Fruit fly (Drosophila melanogaster) whole organism, embryonic: ENCODE measurements around the gene CG42571.

ENCODE experiments used
- Atf-2 ChIP-seq: fragments of 200-800 bp; sonication (Bioruptor generic); optimal IDR thresholded peaks from 2 replicates; lab custom pipeline; 2016; ENCODE audit warnings: missing biosample characterization, missing genetic modification characterization
- Awh ChIP-seq: fragments of 200-800 bp; sonication (Bioruptor generic); IDR thresholded peaks from 2 replicates; pipeline ENCODE4, ENCODE4 v1.3.6; 2022; ENCODE audit warnings: missing biosample characterization, missing genetic modification characterization
- BtbVII ChIP-seq: fragments of 200-800 bp; sonication (Bioruptor generic); optimal IDR thresholded peaks from 3 replicates; lab custom pipeline; 2017; ENCODE audit warnings: missing biosample characterization, mild to moderate bottlenecking, missing genetic modification characterization
- CG10543 ChIP-seq: fragments of 200-800 bp; sonication (Bioruptor generic); optimal IDR thresholded peaks from 3 replicates; lab custom pipeline; 2017; ENCODE audit warnings: missing biosample characterization, mild to moderate bottlenecking, missing genetic modification characterization, moderate library complexity
- CG13287 ChIP-seq: fragments of 200-800 bp; sonication (Bioruptor generic); IDR thresholded peaks from 2 replicates; pipeline ENCODE4 v1.3.6; 2022; ENCODE audit warnings: missing biosample characterization, missing genetic modification characterization; ENCODE audit not compliant: partially characterized antibody
- CG1529 ChIP-seq: fragments of 200-800 bp; sonication (Bioruptor generic); optimal IDR thresholded peaks from 3 replicates; lab custom pipeline; 2018; ENCODE audit warnings: missing biosample characterization, missing genetic modification characterization
- CG15601 ChIP-seq: fragments of 200-800 bp; sonication (Bioruptor generic); optimal IDR thresholded peaks from 3 replicates; lab custom pipeline; 2019; ENCODE audit warnings: missing biosample characterization, mild to moderate bottlenecking, missing genetic modification characterization, moderate library complexity
- CG17612 ChIP-seq: fragments of 200-800 bp; sonication (Bioruptor generic); IDR thresholded peaks from 2 replicates; pipeline ENCODE4 v1.3.6; 2022; ENCODE audit warnings: missing biosample characterization, missing genetic modification characterization
- CG2120 ChIP-seq: fragments of 200-800 bp; sonication (Bioruptor generic); optimal IDR thresholded peaks from 3 replicates; lab custom pipeline; 2016; ENCODE audit warnings: missing biosample characterization, missing genetic modification characterization
- CG2129 ChIP-seq: fragments of 200-800 bp; sonication (Bioruptor generic); IDR thresholded peaks from 2 replicates; pipeline ENCODE4 v1.3.6; 2022; ENCODE audit warnings: missing biosample characterization, missing genetic modification characterization; ENCODE audit not compliant: partially characterized antibody
- CG2678 ChIP-seq: fragments of 200-800 bp; sonication (Bioruptor generic); optimal IDR thresholded peaks from 3 replicates; lab custom pipeline; 2019; ENCODE audit warnings: missing biosample characterization, mild to moderate bottlenecking, missing genetic modification characterization, moderate library complexity
- CG30020 ChIP-seq: fragments of 200-800 bp; optimal IDR thresholded peaks from 2 replicates; lab custom pipeline; 2019; ENCODE audit warnings: missing biosample characterization, mild to moderate bottlenecking, missing genetic modification characterization, moderate library complexity
- CG3163 ChIP-seq: fragments of 200-800 bp; sonication (Bioruptor generic); optimal IDR thresholded peaks from 3 replicates; lab custom pipeline; 2016; ENCODE audit warnings: missing biosample characterization, missing genetic modification characterization
- CG32532 ChIP-seq: fragments of 200-800 bp; sonication (Bioruptor generic); IDR thresholded peaks from 2 replicates; pipeline ENCODE4 v1.3.6; 2022; ENCODE audit warnings: missing biosample characterization, missing genetic modification characterization
- CG32767 ChIP-seq: fragments of 200-800 bp; sonication (Bioruptor generic); IDR thresholded peaks from 2 replicates; pipeline ENCODE4 v1.3.6; 2022; ENCODE audit warnings: missing biosample characterization, missing genetic modification characterization
- CG43689 ChIP-seq: fragments of 200-800 bp; sonication (Bioruptor generic); IDR thresholded peaks from 2 replicates; pipeline ENCODE4 v1.3.6; 2022; ENCODE audit warnings: missing biosample characterization, missing genetic modification characterization
- CG4404 ChIP-seq: fragments of 200-800 bp; sonication (Bioruptor generic); IDR thresholded peaks from 2 replicates; pipeline ENCODE4 v1.3.6; 2022; ENCODE audit warnings: missing biosample characterization, missing genetic modification characterization
- CG6791 ChIP-seq: fragments of 200-800 bp; sonication (Bioruptor generic); IDR thresholded peaks from 3 replicates; pipeline ENCODE4 v1.3.6; 2022; ENCODE audit warnings: missing biosample characterization, missing genetic modification characterization; ENCODE audit not compliant: partially characterized antibody
- CG7786 ChIP-seq: fragments of 200-800 bp; sonication (Bioruptor generic); optimal IDR thresholded peaks from 2 replicates; lab custom pipeline; 2016; ENCODE audit warnings: missing biosample characterization, missing genetic modification characterization
- CG9215 ChIP-seq: fragments of 200-800 bp; sonication (Bioruptor generic); IDR thresholded peaks from 2 replicates; pipeline ENCODE4 v1.3.6; 2022; ENCODE audit warnings: missing biosample characterization, missing genetic modification characterization
- CG9727 ChIP-seq: fragments of 200-800 bp; sonication (Bioruptor generic); optimal IDR thresholded peaks from 3 replicates; lab custom pipeline; 2017; ENCODE audit warnings: missing biosample characterization, mild to moderate bottlenecking, missing genetic modification characterization
- Chrac-16 ChIP-seq: fragments of 200-800 bp; sonication (Bioruptor generic); optimal IDR thresholded peaks from 3 replicates; lab custom pipeline; 2016; ENCODE audit warnings: missing biosample characterization, missing genetic modification characterization
- D19B ChIP-seq: fragments of 200-800 bp; sonication (Bioruptor generic); optimal IDR thresholded peaks from 2 replicates; lab custom pipeline; 2017; ENCODE audit warnings: missing biosample characterization, mild to moderate bottlenecking, missing genetic modification characterization
- HHEX ChIP-seq: fragments of 200-800 bp; sonication (Bioruptor generic); optimal IDR thresholded peaks from 3 replicates; lab custom pipeline; 2017; ENCODE audit warnings: missing biosample characterization, mild to moderate bottlenecking, missing genetic modification characterization, missing genetic modification reagents
- HLHmδ ChIP-seq: fragments of 200-800 bp; sonication (Bioruptor generic); optimal IDR thresholded peaks from 2 replicates; lab custom pipeline; 2018; ENCODE audit warnings: missing biosample characterization, mild to moderate bottlenecking, missing genetic modification characterization, moderate library complexity
- Kr ChIP-seq: fragments of 200-800 bp; sonication (Bioruptor generic); optimal IDR thresholded peaks from 2 replicates; lab custom pipeline; 2017; ENCODE audit warnings: missing biosample characterization, mild to moderate bottlenecking, missing genetic modification characterization
- Lhr ChIP-seq: fragments of 200-800 bp; sonication (Bioruptor generic); optimal IDR thresholded peaks from 3 replicates; lab custom pipeline; 2017; ENCODE audit warnings: mild to moderate bottlenecking, missing biosample characterization, missing genetic modification reagents, missing genetic modification characterization
- Ptx1 ChIP-seq: fragments of 200-800 bp; sonication (Bioruptor generic); IDR thresholded peaks from 2 replicates; pipeline ENCODE4 v1.3.6; 2022; ENCODE audit warnings: missing biosample characterization, missing genetic modification characterization
- ato ChIP-seq: fragments of 200-800 bp; sonication (Bioruptor generic); IDR thresholded peaks from 2 replicates; pipeline ENCODE4 v1.3.6; 2022; ENCODE audit warnings: missing biosample characterization, missing genetic modification characterization; ENCODE audit not compliant: partially characterized antibody
- az2 ChIP-seq: fragments of 200-800 bp; sonication (Bioruptor generic); optimal IDR thresholded peaks from 3 replicates; lab custom pipeline; 2016; ENCODE audit warnings: missing biosample characterization, missing genetic modification characterization
- cad ChIP-seq: fragments of >200 bp; optimal IDR thresholded peaks from 2 replicates; lab custom pipeline; 2017; ENCODE audit warnings: missing biosample characterization, missing genetic modification characterization
- cas ChIP-seq: fragments of 200-800 bp; sonication (Bioruptor generic); IDR thresholded peaks from 2 replicates; pipeline ENCODE4 v1.3.6; 2022; ENCODE audit warnings: missing biosample characterization, missing genetic modification characterization
- chm ChIP-seq: fragments of 200-800 bp; sonication (Bioruptor generic); IDR thresholded peaks from 2 replicates; pipeline ENCODE4 v1.3.6; 2022; ENCODE audit warnings: missing biosample characterization, missing genetic modification characterization
- disco-r ChIP-seq: fragments of 200-800 bp; sonication (Bioruptor generic); optimal IDR thresholded peaks from 2 replicates; lab custom pipeline; 2016; ENCODE audit warnings: missing biosample characterization, missing genetic modification characterization
- dmrt99B ChIP-seq: fragments of 200-800 bp; sonication (Bioruptor generic); optimal IDR thresholded peaks from 2 replicates; lab custom pipeline; 2018; ENCODE audit warnings: missing biosample characterization, mild to moderate bottlenecking, missing genetic modification characterization, moderate library complexity
- dysf ChIP-seq: fragments of 200-800 bp; sonication (Bioruptor generic); IDR thresholded peaks from 3 replicates; pipeline ENCODE4 v1.3.6; 2022; ENCODE audit warnings: missing biosample characterization, missing genetic modification characterization
- esg ChIP-seq: fragments of 200-800 bp; sonication (Bioruptor generic); conservative IDR thresholded peaks from 2 replicates; pipeline ENCODE4 v1.3.6; 2022; ENCODE audit warnings: missing biosample characterization, missing genetic modification characterization
- fru ChIP-seq: fragments of >200 bp; optimal IDR thresholded peaks from 2 replicates; lab custom pipeline; 2017
- gcm ChIP-seq: fragments of 200-800 bp; sonication (Bioruptor generic); optimal IDR thresholded peaks from 2 replicates; lab custom pipeline; 2019; ENCODE audit warnings: missing biosample characterization, mild to moderate bottlenecking, missing genetic modification characterization, moderate library complexity
- gsb-n ChIP-seq: fragments of 200-800 bp; sonication (Bioruptor generic); optimal IDR thresholded peaks from 3 replicates; lab custom pipeline; 2018; ENCODE audit warnings: missing biosample characterization, mild to moderate bottlenecking, missing genetic modification characterization
- kay ChIP-seq: fragments of 200-800 bp; sonication (Bioruptor generic); optimal IDR thresholded peaks from 2 replicates; lab custom pipeline; 2016; ENCODE audit warnings: missing biosample characterization, missing genetic modification characterization
- pfk ChIP-seq: fragments of 200-800 bp; sonication (Bioruptor generic); optimal IDR thresholded peaks from 2 replicates; lab custom pipeline; 2018; ENCODE audit warnings: missing biosample characterization, mild to moderate bottlenecking, missing genetic modification characterization, moderate library complexity
- salm ChIP-seq: fragments of 200-800 bp; sonication (Bioruptor generic); optimal IDR thresholded peaks from 2 replicates; lab custom pipeline; 2018; ENCODE audit warnings: missing biosample characterization, mild to moderate bottlenecking, missing genetic modification characterization
- slou ChIP-seq: fragments of 200-800 bp; sonication (Bioruptor generic); optimal IDR thresholded peaks from 3 replicates; lab custom pipeline; 2016; ENCODE audit warnings: missing biosample characterization, missing genetic modification characterization
- ssp ChIP-seq: fragments of 200-800 bp; sonication (Bioruptor generic); IDR thresholded peaks from 2 replicates; pipeline ENCODE4 v1.3.6; 2022; ENCODE audit warnings: missing biosample characterization, missing genetic modification characterization
- stwl ChIP-seq: fragments of 200-800 bp; sonication (Bioruptor generic); optimal IDR thresholded peaks from 3 replicates; lab custom pipeline; 2018; ENCODE audit warnings: missing biosample characterization, mild to moderate bottlenecking, missing genetic modification characterization, moderate library complexity
- tio ChIP-seq: fragments of 200-800 bp; sonication (Bioruptor generic); optimal IDR thresholded peaks from 2 replicates; lab custom pipeline; 2017; ENCODE audit warnings: missing biosample characterization, missing genetic modification characterization, inconsistent platforms
- tll ChIP-seq, 2 experiments: fragments of 200-800 bp in 1 of 2; fragments of >200 bp in 1 of 2; sonication (Bioruptor generic) in 1 of 2; optimal IDR thresholded peaks; 2 replicates each; lab custom pipeline; 2017 to 2019; ENCODE audit warnings: missing biosample characterization in 2 of 2, missing genetic modification characterization in 2 of 2, mild to moderate bottlenecking in 1 of 2, moderate library complexity in 1 of 2
- z ChIP-seq: fragments of 200-800 bp; sonication (Bioruptor generic); IDR thresholded peaks from 3 replicates; pipeline ENCODE4 v1.3.6; 2022; ENCODE audit warnings: missing biosample characterization, missing genetic modification characterization
- zfh1 ChIP-seq: fragments of 200-800 bp; sonication (Bioruptor generic); IDR thresholded peaks from 3 replicates; pipeline ENCODE4 v1.3.6; 2022; ENCODE audit warnings: missing biosample characterization, missing genetic modification characterization

The CG42571 gene

dm6 chr3L:15715788-15716503 is at the start of gene CG42571 (continued):
- TF ChIP-seq Awh (peak; percentile 79), Kr (peak; percentile 68), az2 (no peak), Atf-2 (GFP tag; lab: Kevin White, UChicago) (peak; percentile 26), HLHmδ (peak; percentile 80), stwl (peak; percentile 0), Lhr (peak; percentile 41), gcm (GFP tag; lab: Kevin White, UChicago) (peak; percentile 10), esg (GFP tag; lab: Robert Waterston, UW) (no peak), dysf (GFP tag; lab: Robert Waterston, UW) (no peak), CG32532 (GFP tag; lab: Robert Waterston, UW) (no peak), slou (GFP tag; lab: Kevin White, UChicago) (no peak), chm (GFP tag; lab: Robert Waterston, UW) (peak; percentile 50; the same call in 1 of the 2 replicates), BtbVII (no peak), CG7786 (GFP tag; lab: Kevin White, UChicago) (no peak), CG43689 (GFP tag; lab: Robert Waterston, UW) (no peak), CG10543 (peak; percentile 8), CG6791 (GFP tag; lab: Robert Waterston, UW) (no peak), Ptx1 (no peak), cad (GFP tag; lab: Kevin White, UChicago) (no peak), CG32767 (no peak), CG9215 (no peak), tll (GFP tag; optimal IDR thresholded peaks at IDR 0.05; lab: Kevin White, UChicago) (peak in 1 of 2 experiments; percentile 11), CG17612 (GFP tag; lab: Robert Waterston, UW) (no peak), CG15601 (tag; lab: Kevin White, UChicago) (peak; percentile 57), HHEX (peak; percentile 28), kay (GFP tag; lab: Kevin White, UChicago) (no peak), z (GFP tag; lab: Robert Waterston, UW) (no peak), ato (GFP tag; lab: Robert Waterston, UW) (no peak), CG4404 (GFP tag; lab: Robert Waterston, UW) (no peak), zfh1 (GFP tag; lab: Robert Waterston, UW) (peak; percentile 71; the same call in 2 of the 3 replicates), CG2678 (tag; lab: Kevin White, UChicago) (peak; percentile 32), cas (GFP tag; lab: Robert Waterston, UW) (no peak), CG2129 (GFP tag; lab: Robert Waterston, UW) (no peak), D19B (no peak), pfk (GFP tag; lab: Kevin White, UChicago) (no peak), CG3163 (GFP tag; lab: Kevin White, UChicago) (no peak), CG1529 (GFP tag; lab: Kevin White, UChicago) (peak; percentile 61), CG13287 (no peak), dmrt99B (tag; lab: Kevin White, UChicago) (peak; percentile 36), CG2120 (no peak), ssp (GFP tag; lab: Robert Waterston, UW) (no peak), CG30020 (no peak), fru (lab: Kevin White, UChicago) (no peak), disco-r (GFP tag; lab: Kevin White, UChicago) (no peak), tio (peak; percentile 3), salm (tag; lab: Kevin White, UChicago) (peak; percentile 21), CG9727 (peak; percentile 58), Chrac-16 (GFP tag; lab: Kevin White, UChicago) (no peak), gsb-n (tag; lab: Kevin White, UChicago) (peak; percentile 70)
